Fruit fly (Drosophila melanogaster): ENCODE measurements around the gene CG6996.

The CG6996 gene

dm6 chr3L:20241163-20241970 lies 34.0 kb downstream of the CG6996 start, which contains the start of the genes CG6951 and CG17233 (continued):
- TF ChIP-seq Hmx (GFP tag; optimal IDR thresholded peaks at IDR 0.05), result no peak
- no peak for TF ChIP-seq ken (GFP tag; IDR thresholded peaks at IDR 0.05)
- TF ChIP-seq CG3407 (GFP tag; optimal IDR thresholded peaks at IDR 0.05), result no peak
- TF ChIP-seq Fer2 (tag; optimal IDR thresholded peaks at IDR 0.05), result no peak
- 0 out of 2 replicates have a peak, but pooled peaks have one; percentile 16 for TF ChIP-seq Dref (GFP tag; IDR thresholded peaks at IDR 0.05)
- no peak for TF ChIP-seq CG30403 (GFP tag; optimal IDR thresholded peaks at IDR 0.05)
- TF ChIP-seq HLHmδ (GFP tag; optimal IDR thresholded peaks at IDR 0.05), result no peak
- no peak for TF ChIP-seq Ada2b (GFP tag; IDR thresholded peaks at IDR 0.05)
- peak; percentile 37 for TF ChIP-seq CG4617 (GFP tag; optimal IDR thresholded peaks at IDR 0.05; ENCODE audit: borderline replicate concordance)
- no peak for TF ChIP-seq Adf1 (GFP tag; IDR thresholded peaks at IDR 0.05)
- no peak for TF ChIP-seq Ets97D (GFP tag; optimal IDR thresholded peaks at IDR 0.05)
- peak; percentile 96 for TF ChIP-seq cg (GFP tag; optimal IDR thresholded peaks at IDR 0.05)
- TF ChIP-seq pzg (GFP tag; optimal IDR thresholded peaks at IDR 0.05), result peak; percentile 32
- TF ChIP-seq Oli (tag; optimal IDR thresholded peaks at IDR 0.05), result no peak
- no peak for TF ChIP-seq kay (GFP tag; optimal IDR thresholded peaks at IDR 0.05)
- no peak for TF ChIP-seq CG7987 (GFP tag; optimal IDR thresholded peaks at IDR 0.05)
- peak; percentile 52 for TF ChIP-seq BEAF-32 (GFP tag; optimal IDR thresholded peaks at IDR 0.05)
- no peak for TF ChIP-seq CG11560 (tag; IDR thresholded peaks at IDR 0.05)
- TF ChIP-seq CkIIα-i1 (GFP tag; IDR thresholded peaks at IDR 0.05), result no peak
- TF ChIP-seq Scr (GFP tag; IDR thresholded peaks at IDR 0.05; ENCODE audit: partially characterized antibody), result peak; percentile 18; the same call in 1 of the 2 replicates
- no peak for TF ChIP-seq CG7556 (GFP tag; optimal IDR thresholded peaks at IDR 0.05)
- TF ChIP-seq Neu2 (GFP tag; optimal IDR thresholded peaks at IDR 0.05; ENCODE audit: borderline replicate concordance), result no peak
- TF ChIP-seq Med (GFP tag), result peak; percentile 36
- no peak for TF ChIP-seq Asciz (GFP tag; optimal IDR thresholded peaks at IDR 0.05)
- no peak for TF ChIP-seq CG43689 (GFP tag; IDR thresholded peaks at IDR 0.05)
- TF ChIP-seq mirr (GFP tag; optimal IDR thresholded peaks at IDR 0.05), result no peak
- TF ChIP-seq CG4360 (GFP tag; IDR thresholded peaks at IDR 0.05), result no peak
- TF ChIP-seq fd64A (GFP tag; optimal IDR thresholded peaks at IDR 0.05), result no peak
- no peak for TF ChIP-seq pan (optimal IDR thresholded peaks at IDR 0.05)
- TF ChIP-seq pan (GFP tag; optimal IDR thresholded peaks at IDR 0.05 in 1 of 2, IDR thresholded peaks at IDR 0.05 in 1 of 2), result no peak
- TF ChIP-seq CG12071 (GFP tag; optimal IDR thresholded peaks at IDR 0.05), result no peak
- peak; percentile 26; the same call in 1 of the 2 replicates for TF ChIP-seq bbx (GFP tag; IDR thresholded peaks at IDR 0.05; ENCODE audit: partially characterized antibody)
- no peak for TF ChIP-seq Ssrp (tag; optimal IDR thresholded peaks at IDR 0.05)
- TF ChIP-seq ro (GFP tag; IDR thresholded peaks at IDR 0.05), result no peak
- no peak for TF ChIP-seq CG17612 (GFP tag; IDR thresholded peaks at IDR 0.05)
- peak; percentile 21 for TF ChIP-seq sens (GFP tag)
- TF ChIP-seq CG4282 (GFP tag; optimal IDR thresholded peaks at IDR 0.05), result no peak
- TF ChIP-seq CG34422 (GFP tag; IDR thresholded peaks at IDR 0.05), result peak; percentile 57; the same call in 2 of the 3 replicates
- TF ChIP-seq grn (GFP tag; optimal IDR thresholded peaks at IDR 0.05), result no peak
- TF ChIP-seq YL-1 (GFP tag; optimal IDR thresholded peaks at IDR 0.05), result peak; percentile 72
- TF ChIP-seq z (GFP tag; IDR thresholded peaks at IDR 0.05), result no peak
- no peak for TF ChIP-seq CG13894 (tag; optimal IDR thresholded peaks at IDR 0.05)
- TF ChIP-seq fru (optimal IDR thresholded peaks at IDR 0.05), result no peak
- no peak for TF ChIP-seq CG4854 (GFP tag; optimal IDR thresholded peaks at IDR 0.05)
- TF ChIP-seq CG14667 (GFP tag; IDR thresholded peaks at IDR 0.05), result no peak
- TF ChIP-seq CG13424 (tag; optimal IDR thresholded peaks at IDR 0.05), result no peak
- no peak for TF ChIP-seq dmrt99B (tag; optimal IDR thresholded peaks at IDR 0.05)
- peak; percentile 11 for TF ChIP-seq HmgD (GFP tag; optimal IDR thresholded peaks at IDR 0.05)
- no peak for TF ChIP-seq slbo (GFP tag; IDR thresholded peaks at IDR 0.05)
- no peak for TF ChIP-seq Hsf (GFP tag; optimal IDR thresholded peaks at IDR 0.05)

All from whole organism, embryonic.